Worm (Caenorhabditis elegans) whole organism, L4/young adult: Measurements from ENCODE around the gene sru-20.

Experiments used
- W03F9.2 ChIP-seq: fragments of 150-350 bp; optimal IDR thresholded peaks from 2 replicates; lab custom pipeline; 2014; ENCODE audit warnings: missing biosample characterization, missing genetic modification characterization
- him-1 ChIP-seq: sonication (generic microtip); optimal IDR thresholded peaks from 2 replicates; lab custom pipeline; 2016; ENCODE audit warnings: missing genotype, missing genetic modification reagents, missing genetic modification characterization, missing compliant biosample characterization

ce11 chrIV:12525409-12525808 lies 30.1 kb downstream of the sru-20 start, which contains the start of gene eak-4:
- TF ChIP-seq W03F9.2 (tag; lab: Kevin White, UChicago) (no peak), him-1 (tag; lab: Kevin White, UChicago) (no peak)
